Fruit fly (Drosophila melanogaster): ENCODE data around the gene TM9SF2.
A peak's percentile ranks its signal among the peaks of the same experiment; 100 is the strongest.

TM9SF2 gene

DNA sequence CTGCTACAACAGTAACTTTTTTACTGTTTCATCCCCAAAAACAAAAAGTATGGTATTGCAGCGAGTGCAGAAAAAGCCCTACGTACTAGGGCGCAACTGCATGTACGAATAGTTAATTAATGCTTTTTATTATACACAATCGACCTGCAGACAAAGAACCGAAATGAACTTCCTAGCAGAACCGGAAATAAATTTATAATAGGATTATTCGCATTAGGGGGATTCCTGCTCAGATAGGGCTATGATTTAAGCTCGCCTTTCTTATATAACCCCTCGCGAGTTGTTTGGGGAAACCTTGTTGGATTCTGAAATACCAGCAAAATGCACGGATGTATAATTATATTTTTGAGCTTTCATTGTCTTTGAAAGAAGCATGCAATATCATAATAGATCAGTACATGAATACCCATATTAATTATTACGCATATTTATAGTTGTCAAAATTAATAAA lies 52.4 kb downstream of the TM9SF2 start, which contains the start of gene Cen (continued):
- TF ChIP-seq slbo (GFP tag; IDR thresholded peaks at IDR 0.05) (peak; percentile 58), CG11504 (tag; optimal IDR thresholded peaks at IDR 0.05) (no peak), grn (GFP tag; optimal IDR thresholded peaks at IDR 0.05) (no peak), CG9609 (GFP tag; optimal IDR thresholded peaks at IDR 0.05) (peak; percentile 0), nmo (GFP tag; optimal IDR thresholded peaks at IDR 0.05) (peak; percentile 54), dpn (GFP tag; optimal IDR thresholded peaks at IDR 0.05) (peak; percentile 22 to 39), vvl (GFP tag; IDR thresholded peaks at IDR 0.05) (peak; percentile 60; the same call in 1 of the 2 replicates), CG1024 (GFP tag; IDR thresholded peaks at IDR 0.05) (0 out of 2 replicates have a peak, but pooled peaks have one; percentile 20), tio (GFP tag; optimal IDR thresholded peaks at IDR 0.05) (peak; percentile 46), Camta (GFP tag; optimal IDR thresholded peaks at IDR 0.05) (peak; percentile 48), trem (tag; optimal IDR thresholded peaks at IDR 0.05) (peak; percentile 13), hb (GFP tag; IDR thresholded peaks at IDR 0.05; ENCODE audit: partially characterized antibody) (no peak), sob (GFP tag; IDR thresholded peaks at IDR 0.05) (peak; percentile 11; the same call in 1 of the 2 replicates), Blimp-1 (GFP tag; optimal IDR thresholded peaks at IDR 0.05) (no peak), sens (GFP tag) (peak; percentile 93), ERR (GFP tag; optimal IDR thresholded peaks at IDR 0.05) (no peak), Rfx (GFP tag; IDR thresholded peaks at IDR 0.05) (peak; percentile 60), kni (GFP tag; optimal IDR thresholded peaks at IDR 0.05) (no peak), HmgZ (tag; optimal IDR thresholded peaks at IDR 0.05) (no peak), Ets65A (GFP tag) (peak; percentile 69), Hr3 (GFP tag; optimal IDR thresholded peaks at IDR 0.05) (peak; percentile 13), chn (GFP tag; optimal IDR thresholded peaks at IDR 0.05) (peak; percentile 48), ken (GFP tag; IDR thresholded peaks at IDR 0.05) (peak; percentile 63; the same call in 1 of the 3 replicates), pzg (GFP tag; optimal IDR thresholded peaks at IDR 0.05) (peak; percentile 18), Dfd (GFP tag; optimal IDR thresholded peaks at IDR 0.05) (no peak), dmrt11E (tag; optimal IDR thresholded peaks at IDR 0.05) (peak; percentile 40), wek (GFP tag; optimal IDR thresholded peaks at IDR 0.05) (peak; percentile 86), cas (GFP tag; IDR thresholded peaks at IDR 0.05) (no peak), esg (GFP tag; conservative IDR thresholded peaks at IDR 0.05) (0 out of 2 replicates have a peak, but pooled peaks have one; percentile 15), Dip3 (GFP tag; optimal IDR thresholded peaks at IDR 0.05) (peak; percentile 53), pum (GFP tag; optimal IDR thresholded peaks at IDR 0.05) (peak; percentile 4), yki (optimal IDR thresholded peaks at IDR 0.05) (no peak), tgo (GFP tag; IDR thresholded peaks at IDR 0.05) (0 out of 3 replicates have a peak, but pooled peaks have one; percentile 34), HHEX (GFP tag; optimal IDR thresholded peaks at IDR 0.05) (no peak), Chrac-16 (GFP tag; optimal IDR thresholded peaks at IDR 0.05) (peak; percentile 20), CG9437 (GFP tag; optimal IDR thresholded peaks at IDR 0.05) (peak; percentile 36), CG17186 (GFP tag; optimal IDR thresholded peaks at IDR 0.05) (no peak), row (GFP tag; IDR thresholded peaks at IDR 0.05) (peak; percentile 66; the same call in 2 of the 3 replicates), CoRest (tag; optimal IDR thresholded peaks at IDR 0.05) (peak; percentile 48), CG32767 (GFP tag; IDR thresholded peaks at IDR 0.05) (no peak), BtbVII (GFP tag; optimal IDR thresholded peaks at IDR 0.05) (no peak), CG8478 (optimal IDR thresholded peaks at IDR 0.05) (no peak), az2 (GFP tag; optimal IDR thresholded peaks at IDR 0.05) (peak; percentile 18), CG9727 (GFP tag; optimal IDR thresholded peaks at IDR 0.05) (no peak), CG9932 (GFP tag; IDR thresholded peaks at IDR 0.05) (peak; percentile 51; the same call in 1 of the 2 replicates), CG16779 (GFP tag; IDR thresholded peaks at IDR 0.05) (no peak), lov (optimal IDR thresholded peaks at IDR 0.05) (no peak), lov (GFP tag; IDR thresholded peaks at IDR 0.05) (no peak), CG10431 (GFP tag; optimal IDR thresholded peaks at IDR 0.05) (no peak), hbn (GFP tag; IDR thresholded peaks at IDR 0.05; ENCODE audit: partially characterized antibody) (no peak), eve (GFP tag; optimal IDR thresholded peaks at IDR 0.05) (no peak), CG7745 (tag; optimal IDR thresholded peaks at IDR 0.05) (no peak)
